Worm (Caenorhabditis elegans): Measurements from ENCODE around the gene sre-34.

DNA sequence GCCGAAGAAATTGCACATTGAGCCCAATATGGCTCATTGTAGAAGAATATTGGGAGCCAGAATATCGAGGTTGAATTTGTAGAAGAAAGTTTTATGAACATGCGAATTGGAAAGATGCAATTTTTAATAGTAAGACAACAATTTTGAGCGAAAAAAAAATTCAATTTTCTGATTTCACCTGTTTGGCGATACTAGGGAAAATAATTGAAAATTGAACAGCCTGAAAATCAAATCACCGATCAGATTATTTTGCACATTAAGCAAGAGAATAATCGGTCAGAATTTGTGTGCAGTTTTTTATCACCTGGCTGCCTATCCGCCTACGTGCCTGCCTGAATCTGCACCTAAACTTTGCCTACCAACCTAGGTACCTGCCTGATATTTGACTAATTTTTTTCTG is 29.5 kb upstream of the sre-34 start, which contains the start of gene sre-26:
- TF ChIP-seq pbrm-1 (GFP tag; IDR thresholded peaks at IDR 0.05) (no peak), him-1 (tag; optimal IDR thresholded peaks at IDR 0.05) (no peak), attf-5 (GFP tag; optimal IDR thresholded peaks at IDR 0.05) (no peak), unc-62 (GFP tag; optimal IDR thresholded peaks at IDR 0.05) (no peak)
